Fruit fly (Drosophila melanogaster) whole organism, embryonic: ENCODE data around the gene CG11843.

Source experiments
- Asciz ChIP-seq: fragments of 200-800 bp; sonication (Bioruptor generic); optimal IDR thresholded peaks from 2 replicates; lab custom pipeline; 2017; ENCODE audit warnings: missing biosample characterization, mild to moderate bottlenecking, missing genetic modification characterization, missing genetic modification reagents
- Atf-2 ChIP-seq: fragments of 200-800 bp; sonication (Bioruptor generic); optimal IDR thresholded peaks from 2 replicates; lab custom pipeline; 2016; ENCODE audit warnings: missing biosample characterization, missing genetic modification characterization
- BEAF-32 ChIP-seq: fragments of 200-800 bp; sonication (Bioruptor generic); optimal IDR thresholded peaks from 3 replicates; lab custom pipeline; 2017; ENCODE audit warnings: missing biosample characterization, missing genetic modification characterization, mild to moderate bottlenecking, moderate library complexity, missing genetic modification reagents
- CG10209 ChIP-seq: fragments of 200-800 bp; sonication (Bioruptor generic); optimal IDR thresholded peaks from 3 replicates; lab custom pipeline; 2017; ENCODE audit warnings: missing biosample characterization, mild to moderate bottlenecking, missing genetic modification characterization, missing genetic modification reagents
- CG10267 ChIP-seq: fragments of 200-800 bp; sonication (Bioruptor generic); optimal IDR thresholded peaks from 2 replicates; lab custom pipeline; 2018; ENCODE audit warnings: missing biosample characterization, mild to moderate bottlenecking, missing genetic modification characterization, moderate library complexity
- CG10979 ChIP-seq: fragments of 200-800 bp; sonication (Bioruptor generic); optimal IDR thresholded peaks from 2 replicates; lab custom pipeline; 2018; ENCODE audit warnings: missing biosample characterization, mild to moderate bottlenecking, missing genetic modification characterization, moderate library complexity
- CG11247 ChIP-seq: fragments of 200-800 bp; sonication (Bioruptor generic); IDR thresholded peaks from 2 replicates; pipeline ENCODE4 v1.3.6; 2022; ENCODE audit warnings: missing biosample characterization, missing genetic modification characterization
- CG12744 ChIP-seq: fragments of 200-800 bp; sonication (Bioruptor generic); optimal IDR thresholded peaks from 2 replicates; lab custom pipeline; 2016; ENCODE audit warnings: missing biosample characterization, missing genetic modification characterization
- CG15269 ChIP-seq: fragments of 200-800 bp; sonication (Bioruptor generic); optimal IDR thresholded peaks from 2 replicates; lab custom pipeline; 2018; ENCODE audit warnings: missing biosample characterization, mild to moderate bottlenecking, missing genetic modification characterization, moderate library complexity
- CG1647 ChIP-seq: fragments of 200-800 bp; sonication (Bioruptor generic); optimal IDR thresholded peaks from 3 replicates; lab custom pipeline; 2016; ENCODE audit warnings: missing biosample characterization, missing genetic modification characterization
- CG17385 ChIP-seq: fragments of 200-800 bp; sonication (Bioruptor generic); optimal IDR thresholded peaks from 3 replicates; lab custom pipeline; 2018; ENCODE audit warnings: missing biosample characterization, mild to moderate bottlenecking, missing genetic modification characterization
- CG18262 ChIP-seq: fragments of 200-800 bp; optimal IDR thresholded peaks from 3 replicates; lab custom pipeline; 2019; ENCODE audit warnings: missing biosample characterization, mild to moderate bottlenecking, missing genetic modification characterization, moderate library complexity
- CG2120 ChIP-seq: fragments of 200-800 bp; sonication (Bioruptor generic); optimal IDR thresholded peaks from 3 replicates; lab custom pipeline; 2016; ENCODE audit warnings: missing biosample characterization, missing genetic modification characterization
- CG2678 ChIP-seq: fragments of 200-800 bp; sonication (Bioruptor generic); optimal IDR thresholded peaks from 3 replicates; lab custom pipeline; 2019; ENCODE audit warnings: missing biosample characterization, mild to moderate bottlenecking, missing genetic modification characterization, moderate library complexity
- CG34224 ChIP-seq: fragments of 200-800 bp; sonication (Bioruptor generic); IDR thresholded peaks from 3 replicates; pipeline ENCODE4 v1.3.6; 2022; ENCODE audit warnings: missing biosample characterization, missing genetic modification characterization; ENCODE audit not compliant: partially characterized antibody
- CG4360 ChIP-seq: fragments of 200-800 bp; sonication (Bioruptor generic); IDR thresholded peaks from 2 replicates; pipeline ENCODE4 v1.3.6; 2022; ENCODE audit warnings: missing biosample characterization, missing genetic modification characterization
- CG5180 ChIP-seq: fragments of 200-800 bp; sonication (Bioruptor generic); optimal IDR thresholded peaks from 3 replicates; lab custom pipeline; 2017; ENCODE audit warnings: missing biosample characterization, missing genetic modification characterization, mild to moderate bottlenecking, moderate library complexity, missing genetic modification reagents
- CG7786 ChIP-seq: fragments of 200-800 bp; sonication (Bioruptor generic); optimal IDR thresholded peaks from 2 replicates; lab custom pipeline; 2016; ENCODE audit warnings: missing biosample characterization, missing genetic modification characterization
- CG8944 ChIP-seq: fragments of 200-800 bp; sonication (Bioruptor generic); optimal IDR thresholded peaks from 3 replicates; lab custom pipeline; 2016; ENCODE audit warnings: missing biosample characterization, missing genetic modification characterization
- CG9609 ChIP-seq: fragments of 200-800 bp; sonication (Bioruptor generic); optimal IDR thresholded peaks from 3 replicates; lab custom pipeline; 2016; ENCODE audit warnings: missing biosample characterization, missing genetic modification characterization
- D ChIP-seq, 2 experiments: fragments of 200-800 bp in 1 of 2; fragments of >200 bp in 1 of 2; sonication (Bioruptor generic) in 1 of 2; optimal IDR thresholded peaks; 2 replicates in 1 of 2; 3 replicates in 1 of 2; lab custom pipeline; 2017; ENCODE audit warnings: mild to moderate bottlenecking in 1 of 2, missing biosample characterization in 1 of 2, missing genetic modification characterization in 1 of 2, missing genetic modification reagents in 1 of 2
- Doc3 ChIP-seq: fragments of 200-800 bp; sonication (Bioruptor generic); IDR thresholded peaks from 3 replicates; pipeline ENCODE4 v1.3.6; 2022; ENCODE audit warnings: missing biosample characterization, missing genetic modification characterization; ENCODE audit not compliant: partially characterized antibody
- ERR ChIP-seq: fragments of 200-800 bp; sonication (Bioruptor generic); optimal IDR thresholded peaks from 2 replicates; lab custom pipeline; 2016; ENCODE audit warnings: missing biosample characterization, missing genetic modification characterization
- Kr ChIP-seq: fragments of 200-800 bp; sonication (Bioruptor generic); optimal IDR thresholded peaks from 2 replicates; lab custom pipeline; 2017; ENCODE audit warnings: missing biosample characterization, mild to moderate bottlenecking, missing genetic modification characterization
- Mad ChIP-seq: fragments of 200-800 bp; sonication (Bioruptor generic); optimal IDR thresholded peaks from 2 replicates; lab custom pipeline; 2016; ENCODE audit warnings: missing biosample characterization, missing genetic modification characterization
- Oli ChIP-seq: fragments of 200-800 bp; sonication (Bioruptor generic); optimal IDR thresholded peaks from 2 replicates; lab custom pipeline; 2018; ENCODE audit warnings: missing biosample characterization, mild to moderate bottlenecking, missing genetic modification characterization, moderate library complexity
- Stat92E ChIP-seq, 3 experiments: fragments of >200 bp in 2 of 3; fragments of 200-800 bp in 1 of 3; sonication (Bioruptor generic) in 1 of 3; optimal IDR thresholded peaks; 2 replicates each; lab custom pipeline; 2017 to 2019; ENCODE audit warnings: missing biosample characterization in 3 of 3, missing genetic modification characterization in 3 of 3, mild to moderate bottlenecking in 1 of 3, moderate library complexity in 1 of 3
- TFAM ChIP-seq: fragments of 200-800 bp; sonication (Bioruptor generic); optimal IDR thresholded peaks from 2 replicates; lab custom pipeline; 2017; ENCODE audit warnings: missing biosample characterization, missing genetic modification characterization, inconsistent platforms
- Taf1 ChIP-seq: fragments of 200-800 bp; sonication (Bioruptor generic); IDR thresholded peaks from 2 replicates; pipeline ENCODE4 v1.3.6; 2022; ENCODE audit warnings: missing biosample characterization, missing genetic modification characterization
- amos ChIP-seq: fragments of 200-800 bp; sonication (Bioruptor generic); IDR thresholded peaks from 2 replicates; pipeline ENCODE4 v1.3.6; 2022; ENCODE audit warnings: missing biosample characterization, missing genetic modification characterization; ENCODE audit not compliant: partially characterized antibody
- ase ChIP-seq: fragments of 200-800 bp; sonication (Bioruptor generic); IDR thresholded peaks from 3 replicates; pipeline ENCODE4 v1.3.6; 2022; ENCODE audit warnings: missing biosample characterization, missing genetic modification characterization
- ash1 ChIP-seq: fragments of 200-800 bp; sonication (Bioruptor generic); optimal IDR thresholded peaks from 2 replicates; lab custom pipeline; 2018; ENCODE audit warnings: missing biosample characterization, mild to moderate bottlenecking, missing genetic modification characterization
- ato ChIP-seq: fragments of 200-800 bp; sonication (Bioruptor generic); IDR thresholded peaks from 2 replicates; pipeline ENCODE4 v1.3.6; 2022; ENCODE audit warnings: missing biosample characterization, missing genetic modification characterization; ENCODE audit not compliant: partially characterized antibody
- bcd ChIP-seq: fragments of 200-800 bp; sonication (Bioruptor generic); optimal IDR thresholded peaks from 2 replicates; lab custom pipeline; 2017; ENCODE audit warnings: missing biosample characterization, mild to moderate bottlenecking, missing genetic modification characterization
- crp ChIP-seq, 2 experiments: fragments of 200-800 bp; sonication (Bioruptor generic); optimal IDR thresholded peaks; 2 replicates in 1 of 2; 3 replicates in 1 of 2; lab custom pipeline; 2017; ENCODE audit warnings: missing biosample characterization in 2 of 2, missing genetic modification characterization in 2 of 2, mild to moderate bottlenecking in 1 of 2, moderate library complexity in 1 of 2
- dm ChIP-seq: fragments of 200-800 bp; sonication (Bioruptor generic); optimal IDR thresholded peaks from 3 replicates; lab custom pipeline; 2016; ENCODE audit warnings: missing biosample characterization, missing genetic modification characterization
- en ChIP-seq: fragments of 200-800 bp; sonication (Bioruptor generic); optimal IDR thresholded peaks from 2 replicates; lab custom pipeline; 2016; ENCODE audit warnings: missing biosample characterization, missing genetic modification characterization
- grau ChIP-seq: fragments of 200-800 bp; optimal IDR thresholded peaks from 3 replicates; lab custom pipeline; 2019; ENCODE audit warnings: missing biosample characterization, mild to moderate bottlenecking, missing genetic modification characterization, moderate library complexity
- jing ChIP-seq: fragments of 200-800 bp; sonication (Bioruptor generic); optimal IDR thresholded peaks from 2 replicates; lab custom pipeline; 2018; ENCODE audit warnings: missing biosample characterization, mild to moderate bottlenecking, missing genetic modification characterization
- knrl ChIP-seq: fragments of 200-800 bp; sonication (Bioruptor generic); IDR thresholded peaks from 3 replicates; pipeline ENCODE4 v1.3.6; 2022; ENCODE audit warnings: missing biosample characterization, missing genetic modification characterization; ENCODE audit not compliant: partially characterized antibody
- pros ChIP-seq: fragments of 200-800 bp; sonication (Bioruptor generic); optimal IDR thresholded peaks from 3 replicates; lab custom pipeline; 2019; ENCODE audit warnings: missing biosample characterization, mild to moderate bottlenecking, missing genetic modification characterization, moderate library complexity
- sc ChIP-seq, 3 experiments: fragments of >200 bp in 2 of 3; fragments of 200-800 bp in 1 of 3; sonication (Bioruptor generic) in 1 of 3; optimal IDR thresholded peaks; 2 replicates in 2 of 3; 3 replicates in 1 of 3; lab custom pipeline; 2017; ENCODE audit warnings: mild to moderate bottlenecking in 1 of 3, missing biosample characterization in 1 of 3, missing genetic modification characterization in 1 of 3, missing genetic modification reagents in 1 of 3
- sisA ChIP-seq: fragments of 200-800 bp; sonication (Bioruptor generic); IDR thresholded peaks from 2 replicates; pipeline ENCODE4 v1.3.6; 2022; ENCODE audit warnings: missing biosample characterization, missing genetic modification characterization
- sug ChIP-seq: fragments of 200-800 bp; optimal IDR thresholded peaks from 2 replicates; lab custom pipeline; 2019; ENCODE audit warnings: missing biosample characterization, mild to moderate bottlenecking, missing genetic modification characterization, moderate library complexity
- usp ChIP-seq: fragments of >200 bp; optimal IDR thresholded peaks from 2 replicates; lab custom pipeline; 2017; ENCODE audit warnings: missing biosample characterization, missing genetic modification characterization

Gene CG11843

dm6 chr3R:29068430-29069207 lies 14.5 kb downstream of the CG11843 start (continued):
- peak; percentile 49 for TF ChIP-seq grau
- no peak for TF ChIP-seq CG12744
- TF ChIP-seq CG34224 (GFP tag; lab: Robert Waterston, UW), result no peak
- peak; percentile 32 for TF ChIP-seq CG10209 (GFP tag; lab: Kevin White, UChicago)
- TF ChIP-seq CG2120, result peak; percentile 69
- no peak for TF ChIP-seq knrl
- peak; percentile 49 for TF ChIP-seq CG15269
- no peak for TF ChIP-seq CG4360
- peak; percentile 60 for TF ChIP-seq CG10267 (tag; lab: Kevin White, UChicago)
- TF ChIP-seq bcd (GFP tag; lab: Kevin White, UChicago), result peak; percentile 53
- no peak for TF ChIP-seq jing (GFP tag; lab: Kevin White, UChicago)
- TF ChIP-seq CG10979, result peak; percentile 15
- TF ChIP-seq CG18262 (tag; lab: Kevin White, UChicago), result peak; percentile 29
- TF ChIP-seq amos (GFP tag; lab: Robert Waterston, UW), result no peak
- no peak for TF ChIP-seq CG5180 (GFP tag; lab: Kevin White, UChicago)
- TF ChIP-seq ato (GFP tag; lab: Robert Waterston, UW), result no peak

- no peak for TF ChIP-seq sc (optimal IDR thresholded peaks at IDR 0.05; lab: Kevin White, UChicago)
- TF ChIP-seq sc (GFP tag; optimal IDR thresholded peaks at IDR 0.05; lab: Kevin White, UChicago), result no peak
- TF ChIP-seq crp (GFP tag; optimal IDR thresholded peaks at IDR 0.05; lab: Kevin White, UChicago), result no peak
- TF ChIP-seq usp (GFP tag; lab: Kevin White, UChicago), result no peak
- TF ChIP-seq CG9609 (GFP tag; lab: Kevin White, UChicago), result no peak
- TF ChIP-seq pros (GFP tag; lab: Kevin White, UChicago), result peak; percentile 19
- no peak for TF ChIP-seq ase (GFP tag; lab: Robert Waterston, UW)
- no peak for TF ChIP-seq Stat92E (GFP tag; optimal IDR thresholded peaks at IDR 0.05; lab: Kevin White, UChicago)
- peak; percentile 11 for TF ChIP-seq CG17385
- TF ChIP-seq CG2120, result no peak
- no peak for TF ChIP-seq BEAF-32 (GFP tag; lab: Kevin White, UChicago)
- no peak for TF ChIP-seq ash1 (GFP tag; lab: Kevin White, UChicago)
- no peak for TF ChIP-seq Atf-2
- TF ChIP-seq D (optimal IDR thresholded peaks at IDR 0.05; lab: Kevin White, UChicago), result no peak
- TF ChIP-seq D (GFP tag; optimal IDR thresholded peaks at IDR 0.05; lab: Kevin White, UChicago), result no peak
- TF ChIP-seq Asciz, result no peak
- TF ChIP-seq CG1647 (GFP tag; lab: Kevin White, UChicago), result no peak
- no peak for TF ChIP-seq Mad (GFP tag; lab: Kevin White, UChicago)
- TF ChIP-seq Kr, result peak; percentile 94
- no peak for TF ChIP-seq CG2678 (tag; lab: Kevin White, UChicago)
- no peak for TF ChIP-seq CG11247
- no peak for TF ChIP-seq CG7786
- TF ChIP-seq sisA (GFP tag; lab: Robert Waterston, UW), result no peak
- TF ChIP-seq CG8944 (GFP tag; lab: Kevin White, UChicago), result no peak
- no peak for TF ChIP-seq Doc3 (GFP tag; lab: Robert Waterston, UW)
- TF ChIP-seq Taf1 (GFP tag; lab: Robert Waterston, UW), result no peak
- no peak for TF ChIP-seq ERR (GFP tag; lab: Kevin White, UChicago)
- TF ChIP-seq en (GFP tag; lab: Kevin White, UChicago), result no peak
- no peak for TF ChIP-seq Oli (tag; lab: Kevin White, UChicago)
- no peak for TF ChIP-seq sug
- no peak for TF ChIP-seq TFAM (GFP tag; lab: Kevin White, UChicago)
- TF ChIP-seq dm (GFP tag; lab: Kevin White, UChicago), result no peak
Measured at dm6 chr3R:29069208-29070072, 15.3 kb downstream of the CG11843 start.
